Worm (Caenorhabditis elegans) whole organism, dauer: ENCODE results near the gene eor-2.

ENCODE experiments used
- unc-62 ChIP-seq: sonication (generic microtip); optimal IDR thresholded peaks from 2 replicates; lab custom pipeline; 2017; ENCODE audit warnings: missing biosample characterization, missing genetic modification reagents, missing genetic modification characterization

The eor-2 gene

DNA sequence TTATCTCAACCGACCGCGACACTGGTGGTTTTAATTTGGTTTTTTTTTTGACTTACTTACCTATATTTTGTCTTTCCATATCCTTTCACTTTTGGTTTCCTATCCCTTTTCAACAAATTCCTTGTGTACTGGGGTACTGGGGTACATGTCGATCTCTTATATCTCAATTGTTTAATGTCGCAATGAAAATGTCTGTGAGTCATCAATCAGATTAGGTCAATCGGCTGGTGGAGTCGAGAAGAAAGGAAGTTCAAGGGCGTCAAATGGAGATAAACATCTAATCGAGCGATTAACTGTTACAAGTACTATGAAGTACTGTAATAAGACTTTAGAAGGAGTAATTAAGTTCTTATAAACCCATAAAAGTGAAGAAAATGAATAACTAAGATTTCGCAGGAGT is 26.9 kb upstream of the eor-2 start:
- no peak for TF ChIP-seq unc-62 (GFP tag; lab: Kevin White, UChicago)

DNA sequence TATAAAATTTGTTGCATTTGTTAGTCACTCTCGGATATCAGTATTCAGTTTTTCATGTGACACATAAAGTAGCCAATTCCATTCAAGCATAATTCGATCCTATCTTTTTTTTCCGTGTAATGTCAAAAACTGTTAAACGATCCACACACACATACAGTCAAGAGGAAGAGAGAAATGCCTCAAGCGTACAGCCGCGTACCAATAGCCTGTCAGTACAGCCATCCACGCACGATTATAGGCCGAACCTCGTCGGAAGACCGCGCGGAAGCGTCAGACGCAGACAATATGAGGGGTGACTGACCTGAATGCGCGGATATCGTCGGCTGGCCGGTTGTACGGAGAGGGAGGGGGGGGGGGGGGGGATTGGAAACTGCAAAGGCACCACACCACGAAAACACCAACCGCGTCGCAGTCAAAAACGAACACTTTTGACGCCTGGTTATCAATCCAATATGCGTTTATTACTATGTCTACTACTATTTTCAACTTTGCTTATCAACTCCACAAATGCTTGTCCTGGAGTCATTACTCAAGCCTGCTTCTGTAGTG is 25.2 kb upstream of the eor-2 start, which contains the start of gene let-4:
Gene let-4, plus strand, starts transcription at position 357 of the 549 bp plus-strand sequence.
- TF ChIP-seq unc-62 (GFP tag; lab: Kevin White, UChicago), result no peak

DNA sequence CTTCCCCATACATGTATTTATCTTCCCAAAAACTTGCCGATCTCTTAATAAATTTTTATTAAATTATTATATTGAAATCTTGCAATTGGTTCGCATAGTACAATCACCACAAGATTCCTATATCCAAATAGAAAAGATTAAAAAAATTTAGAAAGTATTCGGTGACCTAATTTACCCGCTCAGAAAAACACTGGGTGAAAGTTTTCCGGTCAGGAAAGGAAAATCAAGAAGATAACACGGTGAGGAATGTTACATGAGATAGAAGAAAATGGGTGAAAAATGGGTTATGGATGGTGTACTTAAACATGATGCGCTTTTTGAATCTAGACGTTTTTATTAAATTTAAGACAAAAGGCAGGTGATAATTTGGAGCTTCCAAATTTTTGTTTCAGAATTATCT is 22.0 kb upstream of the eor-2 start:
- TF ChIP-seq unc-62 (GFP tag; lab: Kevin White, UChicago), result no peak

DNA sequence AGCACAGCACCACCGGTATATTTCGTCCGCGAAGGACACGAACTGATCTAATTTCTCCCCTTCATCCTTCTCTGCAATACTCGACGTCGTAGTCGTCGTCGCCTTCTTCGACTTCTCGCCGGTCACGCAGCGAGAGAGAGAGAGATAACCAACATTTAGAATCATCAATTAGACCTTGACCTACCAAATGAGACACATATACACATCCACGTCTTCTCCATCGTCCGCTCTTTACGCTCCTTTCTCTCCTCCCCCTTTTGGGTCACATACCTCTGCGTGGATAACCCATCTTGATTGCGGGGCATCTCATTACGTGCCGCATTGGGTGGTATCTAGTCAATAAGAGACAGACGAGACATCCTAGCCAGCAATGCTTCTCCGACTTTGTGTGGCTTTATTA is 21.4 kb upstream of the eor-2 start, which contains the start of gene sym-1:
Gene sym-1, plus strand, starts transcription at position 194 of the 400 bp plus-strand sequence.
- no peak for TF ChIP-seq unc-62 (GFP tag; lab: Kevin White, UChicago)

DNA sequence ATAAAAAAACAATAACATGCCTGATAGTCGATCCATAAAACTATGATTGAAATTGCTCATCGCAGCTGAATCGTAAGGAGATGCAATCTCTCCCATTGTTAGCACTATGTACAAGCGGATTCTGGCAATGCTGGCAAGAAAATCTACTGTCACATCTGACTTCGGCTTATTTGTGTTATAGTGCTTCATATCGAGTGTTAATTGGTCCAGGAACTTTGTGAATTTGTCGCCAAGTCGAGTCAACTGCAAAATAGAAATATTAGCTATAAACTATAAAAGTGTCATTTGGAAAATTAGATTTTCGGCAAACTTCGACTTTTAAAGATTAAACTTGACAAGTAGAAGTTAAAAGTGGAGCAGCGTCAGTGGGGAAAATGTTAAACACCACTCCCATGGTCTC is 18.5 kb upstream of the eor-2 start:
- TF ChIP-seq unc-62 (GFP tag; lab: Kevin White, UChicago), result no peak

DNA sequence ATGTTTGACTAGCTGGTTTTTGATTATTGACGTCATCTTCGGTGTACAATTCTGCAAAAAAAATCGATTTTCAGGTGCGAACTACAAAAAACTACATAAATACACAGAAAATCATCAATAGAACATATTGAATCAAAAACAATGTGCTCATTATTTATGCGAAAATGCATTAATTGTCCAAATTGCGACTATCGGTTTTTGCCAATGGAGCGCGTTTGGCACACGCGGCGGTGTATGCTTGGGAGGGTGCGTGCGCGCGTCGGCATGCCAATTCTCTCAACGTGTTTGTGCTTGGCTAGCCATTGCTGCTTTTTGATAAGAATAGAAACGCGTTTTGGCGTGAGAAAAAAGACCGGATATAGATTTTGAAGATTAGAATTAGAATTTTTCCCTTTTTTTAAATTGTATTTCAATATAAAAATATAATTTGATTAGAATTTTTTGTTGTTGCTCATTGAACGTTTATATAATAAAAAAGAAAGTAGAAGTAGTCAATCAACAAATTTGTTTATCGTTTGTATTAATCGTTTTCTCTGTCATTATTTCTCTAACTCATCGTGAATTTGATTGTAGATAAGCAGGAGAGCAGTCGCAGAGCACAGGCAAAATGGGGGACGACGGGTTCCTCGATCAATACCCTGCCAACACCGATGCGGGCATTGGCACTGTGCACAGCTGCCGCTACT is 13.6 kb upstream of the eor-2 start, which contains the start of the genes C44H4.4 and tap-1:
Gene C44H4.4, minus strand, starts transcription at position 51 of the 686 bp plus-strand sequence.
Gene tap-1, plus strand, starts transcription at position 574 of the 686 bp plus-strand sequence.
- TF ChIP-seq unc-62 (GFP tag; lab: Kevin White, UChicago), result no peak

DNA sequence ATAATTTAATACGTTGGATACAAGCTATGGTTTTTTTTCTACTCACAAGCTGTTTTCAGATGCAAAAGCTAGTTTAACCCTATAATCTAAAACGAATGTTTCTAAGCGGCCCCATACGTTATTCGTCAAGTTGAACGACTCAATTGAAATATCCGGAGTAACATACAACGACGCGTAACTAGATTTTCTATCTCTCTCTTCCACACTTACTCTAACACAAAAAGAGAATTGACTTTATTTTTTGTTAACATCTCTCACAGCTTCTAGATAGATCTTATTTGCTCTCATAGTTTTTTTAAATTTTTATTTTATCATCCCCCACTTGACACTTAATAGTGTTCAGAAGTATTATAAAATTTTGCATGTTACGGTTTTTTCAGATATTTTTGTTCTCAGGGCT is 9.6 kb upstream of the eor-2 start:
- TF ChIP-seq unc-62 (GFP tag; lab: Kevin White, UChicago), result no peak

DNA sequence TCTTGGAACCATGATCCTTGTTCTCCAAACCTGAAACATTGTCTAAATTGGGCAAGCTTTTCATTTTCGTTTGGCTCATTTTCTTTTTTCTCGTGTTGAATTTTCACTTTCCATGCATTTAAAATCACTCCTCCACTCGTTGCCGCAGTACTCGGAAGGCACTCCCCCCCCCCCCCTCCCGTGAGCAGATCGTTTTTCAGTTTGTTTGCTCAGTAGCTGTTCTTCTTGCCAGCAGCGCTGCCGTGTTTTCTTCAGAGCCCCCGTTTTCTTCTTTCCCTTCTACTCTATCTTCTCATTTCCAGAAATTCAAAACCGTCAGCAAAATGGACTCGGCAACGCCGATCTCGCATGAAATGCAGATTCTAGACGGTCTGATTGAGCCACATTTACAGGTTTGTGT is 8.0 kb upstream of the eor-2 start, which contains the start of gene C44H4.8:
Gene C44H4.8, plus strand, starts transcription at position 301 of the 400 bp plus-strand sequence.
- TF ChIP-seq unc-62 (GFP tag; lab: Kevin White, UChicago), result no peak

DNA sequence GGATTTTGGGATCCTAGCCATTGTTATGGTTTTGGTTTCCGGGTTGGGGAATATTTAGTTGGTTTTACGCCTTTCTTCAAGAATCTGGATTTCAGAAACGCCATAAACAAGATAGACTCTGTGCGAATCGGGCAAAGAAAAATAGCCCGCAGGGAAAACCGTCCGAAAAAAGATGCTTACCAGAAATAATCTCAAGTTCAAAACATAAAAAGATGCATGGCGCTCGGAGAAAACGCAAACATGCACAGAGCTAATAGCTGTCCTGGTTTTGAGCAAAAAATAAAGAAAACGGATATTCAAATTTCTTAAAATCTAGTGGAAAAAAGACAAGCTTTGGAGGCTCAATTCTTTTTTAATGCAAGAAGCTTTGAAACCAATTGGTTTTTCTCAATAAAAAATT is 3.6 kb upstream of the eor-2 start, which contains the start of gene C44H4.6:
Gene C44H4.6, minus strand, starts transcription at position 101 of the 400 bp plus-strand sequence.
- TF ChIP-seq unc-62 (GFP tag; lab: Kevin White, UChicago), result no peak

DNA sequence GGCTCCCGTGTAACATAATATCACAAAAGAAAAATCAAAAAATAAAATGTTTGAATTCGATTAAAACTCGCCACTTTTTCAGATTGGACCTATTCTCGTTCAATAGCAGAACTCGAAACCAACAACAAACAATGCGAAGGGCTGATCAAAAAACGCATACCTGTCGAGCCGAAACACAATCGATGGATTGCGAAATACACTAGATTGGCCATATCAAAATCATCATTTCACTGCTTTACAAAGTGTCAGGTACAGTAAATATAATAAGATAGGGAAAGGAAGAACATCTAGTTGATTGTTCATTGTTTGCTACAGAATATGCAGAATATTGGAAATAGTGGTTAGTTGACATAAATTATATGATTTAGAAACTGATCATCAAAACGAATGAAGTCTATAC is 5.0 kb downstream of the eor-2 start:
- no peak for TF ChIP-seq unc-62 (GFP tag; lab: Kevin White, UChicago)

DNA sequence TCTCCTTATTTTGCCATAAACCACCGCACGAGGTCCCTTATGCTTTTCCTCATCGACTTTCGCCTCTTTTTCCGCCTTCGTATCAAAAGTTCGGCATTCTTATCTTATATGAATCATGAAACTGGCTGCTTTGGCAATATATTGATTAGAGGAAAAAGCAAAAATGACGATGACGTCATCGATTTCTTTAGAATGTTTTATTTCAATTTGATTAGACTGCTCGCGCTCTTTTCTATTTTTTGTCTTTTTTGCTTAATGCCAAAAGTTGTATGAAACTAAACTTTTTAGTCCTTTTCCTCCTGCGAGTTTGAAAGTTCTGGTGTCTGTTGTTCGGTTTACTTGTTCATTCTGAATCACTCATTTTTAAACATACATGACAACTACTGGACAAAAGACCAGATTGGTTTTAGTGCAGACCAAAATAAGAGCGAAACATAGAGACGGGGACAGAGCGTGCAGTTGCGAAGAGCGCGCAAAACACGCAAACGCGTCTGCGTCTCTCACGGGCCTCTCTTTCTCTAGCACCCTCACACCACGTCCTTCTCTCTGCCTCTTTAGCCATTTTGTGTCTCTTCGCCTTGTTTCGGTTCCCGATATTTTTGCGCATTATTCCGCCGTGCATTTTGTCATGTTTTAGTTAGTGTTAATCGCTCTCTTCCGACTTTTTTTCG is 7.4 kb downstream of the eor-2 start:
- TF ChIP-seq unc-62 (GFP tag; lab: Kevin White, UChicago), result no peak

DNA sequence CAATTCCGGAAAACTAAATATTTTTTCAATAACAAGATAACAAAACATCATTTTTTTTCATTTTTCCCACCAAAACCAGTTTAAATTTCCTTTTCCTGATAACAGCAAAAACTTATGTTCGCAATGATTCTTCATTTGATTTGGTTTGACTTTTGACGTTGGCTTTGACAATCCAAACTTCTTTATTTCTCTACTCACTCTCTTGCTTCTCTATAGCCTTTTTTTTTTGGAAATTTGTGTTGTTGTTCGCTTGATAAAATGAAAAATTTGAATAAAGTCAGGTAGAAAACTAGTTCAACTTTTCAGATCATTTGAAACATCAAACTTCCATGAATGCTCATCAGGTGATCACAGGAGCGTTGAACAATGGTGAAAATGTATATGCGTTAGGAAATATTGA is 8.3 kb downstream of the eor-2 start, which contains the start of gene rbc-1:
Gene rbc-1, plus strand, starts transcription at position 301 of the 400 bp plus-strand sequence.
- no peak for TF ChIP-seq unc-62 (GFP tag; lab: Kevin White, UChicago)

DNA sequence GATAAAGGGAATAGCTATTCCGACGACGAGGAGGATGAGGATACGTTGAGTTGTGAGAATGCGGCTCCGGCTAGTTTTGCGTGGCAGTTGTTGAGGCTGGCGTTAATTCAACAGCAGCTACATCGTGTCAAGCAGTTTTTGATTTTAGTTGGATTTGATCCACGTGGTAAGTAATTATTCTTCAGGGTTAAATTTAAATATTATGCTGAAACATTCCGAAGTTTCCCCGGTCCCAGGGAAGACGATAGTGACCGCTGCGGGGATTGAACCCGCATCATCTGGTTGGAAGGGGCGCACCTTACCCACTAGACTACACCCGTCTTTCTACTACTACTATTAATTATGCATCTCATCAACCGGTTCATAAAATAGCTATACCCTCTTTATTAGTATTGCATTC is 18.4 kb downstream of the eor-2 start:
- no peak for TF ChIP-seq unc-62 (GFP tag; lab: Kevin White, UChicago)

DNA sequence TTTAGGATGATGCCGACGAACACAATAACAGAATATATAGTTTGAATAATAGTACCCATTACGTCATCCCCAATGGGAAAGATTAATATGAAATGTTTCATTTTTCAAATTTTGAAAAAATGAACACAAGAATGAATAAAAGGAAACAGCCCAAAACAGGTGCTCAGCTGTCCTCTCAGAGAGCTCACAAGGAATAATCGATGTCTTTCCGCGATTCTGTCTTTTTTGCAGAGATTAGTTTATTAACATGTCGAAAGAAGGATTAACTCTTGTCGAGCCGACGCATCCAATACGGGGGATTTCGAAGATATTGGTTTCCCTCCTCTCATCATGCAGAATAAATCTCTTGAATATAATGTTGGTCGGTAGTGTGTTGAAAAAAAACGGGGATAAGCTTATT is 26.0 kb downstream of the eor-2 start, which contains the start of gene F54E4.2:
Gene F54E4.2, minus strand, starts transcription at position 101 of the 400 bp plus-strand sequence.
- no peak for TF ChIP-seq unc-62 (GFP tag; lab: Kevin White, UChicago)

DNA sequence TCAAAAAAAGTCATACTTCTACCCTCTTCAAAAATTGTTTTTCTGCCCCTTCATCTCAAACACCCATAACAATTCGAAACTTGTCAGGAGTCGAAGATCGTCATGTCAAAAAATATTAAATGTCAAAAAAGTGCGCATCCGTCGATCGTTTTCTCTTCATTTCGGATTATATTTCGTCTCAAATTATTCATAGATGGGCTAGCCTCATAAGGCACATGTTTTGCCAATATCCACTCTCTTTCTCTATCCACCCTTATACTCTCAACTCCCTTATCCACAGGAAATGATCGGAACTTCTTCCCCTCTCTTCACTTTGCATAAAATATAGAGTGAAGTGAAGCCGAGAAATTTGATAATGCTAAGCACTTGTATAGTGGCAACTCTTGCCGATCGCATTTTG is 30.9 kb downstream of the eor-2 start:
- no peak for TF ChIP-seq unc-62 (GFP tag; lab: Kevin White, UChicago)

DNA sequence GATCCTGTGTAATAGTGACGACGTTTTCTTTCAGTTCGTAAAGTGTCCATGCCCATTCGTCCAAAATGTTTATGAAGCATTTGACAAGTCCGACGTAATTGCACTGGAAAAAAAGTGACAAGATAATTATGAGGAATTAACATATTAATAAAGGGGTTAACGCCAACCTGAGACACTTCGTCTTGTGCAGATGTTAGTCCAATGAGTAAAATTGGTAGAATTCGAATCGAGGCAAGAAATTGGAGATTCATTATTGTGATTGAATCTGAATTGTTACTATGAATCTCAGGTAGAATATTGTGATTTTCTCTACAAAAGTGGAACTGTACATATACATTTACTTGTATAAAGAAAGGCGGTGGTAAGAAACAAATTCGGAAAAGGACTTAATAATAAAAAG is 33.3 kb downstream of the eor-2 start, which contains the start of gene F54E4.3:
Gene F54E4.3, minus strand, starts transcription at position 265 of the 400 bp plus-strand sequence.
- TF ChIP-seq unc-62 (GFP tag; lab: Kevin White, UChicago), result no peak
